Worm (Caenorhabditis elegans) whole organism, young adult: ENCODE results near the gene nyn-3.
A peak's percentile ranks its signal among the peaks of the same experiment; 100 is the strongest.

ENCODE experiments used
- B0035.1 ChIP-seq: sonication (generic microtip); optimal IDR thresholded peaks from 2 replicates; lab custom pipeline; 2016; ENCODE audit warnings: missing genetic modification characterization, mild to moderate bottlenecking, missing compliant biosample characterization, missing genotype, missing genetic modification reagents
- B0261.1 ChIP-seq: sonication (generic microtip); optimal IDR thresholded peaks from 2 replicates; lab custom pipeline; 2016; ENCODE audit warnings: mild to moderate bottlenecking, missing genetic modification characterization, moderate library complexity, missing compliant biosample characterization
- C06A6.2 ChIP-seq: fragments of 200-800 bp; sonication (Bioruptor generic); conservative IDR thresholded peaks from 2 replicates; pipeline ENCODE4 v1.3.6; 2022; ENCODE audit warnings: missing genetic modification characterization, missing compliant biosample characterization
- D2030.7 ChIP-seq: fragments of 200-800 bp; sonication (Bioruptor generic); IDR thresholded peaks from 2 replicates; pipeline ENCODE4 v1.3.6; 2022; ENCODE audit warnings: missing genetic modification reagents, missing genetic modification characterization, missing compliant biosample characterization
- F10E7.11 ChIP-seq: sonication (generic microtip); optimal IDR thresholded peaks from 2 replicates; lab custom pipeline; 2017; ENCODE audit warnings: mild to moderate bottlenecking, missing genetic modification characterization, moderate library complexity, missing compliant biosample characterization
- F22D6.2 ChIP-seq: sonication (generic microtip); optimal IDR thresholded peaks from 2 replicates; lab custom pipeline; 2016; ENCODE audit warnings: mild to moderate bottlenecking, missing genetic modification characterization, missing compliant biosample characterization
- F49E8.2 ChIP-seq: sonication (generic microtip); optimal IDR thresholded peaks from 3 replicates; lab custom pipeline; 2017; ENCODE audit warnings: missing genetic modification characterization, mild to moderate bottlenecking, missing compliant biosample characterization, antibody characterized with exemption, moderate library complexity; ENCODE audit not compliant: insufficient read depth
- F52B5.7 ChIP-seq: sonication (generic microtip); optimal IDR thresholded peaks from 2 replicates; lab custom pipeline; 2016; ENCODE audit warnings: mild to moderate bottlenecking, missing genetic modification characterization, missing compliant biosample characterization
- F55B11.4 ChIP-seq: sonication (generic microtip); optimal IDR thresholded peaks from 2 replicates; lab custom pipeline; 2016; ENCODE audit warnings: missing compliant biosample characterization, missing genetic modification characterization, borderline replicate concordance; ENCODE audit not compliant: insufficient read depth
- F57A8.1 ChIP-seq: fragments of 200-800 bp; sonication (Bioruptor generic); optimal IDR thresholded peaks from 2 replicates; lab custom pipeline; 2018; ENCODE audit warnings: mild to moderate bottlenecking, missing genetic modification characterization, moderate library complexity, missing compliant biosample characterization
- F57C9.4 ChIP-seq: sonication (generic microtip); optimal IDR thresholded peaks from 2 replicates; lab custom pipeline; 2017; ENCODE audit warnings: mild to moderate bottlenecking, missing genetic modification characterization, missing compliant biosample characterization
- T26A5.8 ChIP-seq: sonication (generic microtip); optimal IDR thresholded peaks from 2 replicates; lab custom pipeline; 2016; ENCODE audit warnings: missing genetic modification characterization, missing compliant biosample characterization
- Y67H2A.10 ChIP-seq: fragments of 200-800 bp; sonication (Bioruptor generic); conservative IDR thresholded peaks from 2 replicates; pipeline ENCODE4 v1.3.6; 2022; ENCODE audit warnings: missing genetic modification reagents, missing genetic modification characterization, missing compliant biosample characterization
- Y95B8A.8 ChIP-seq: fragments of 200-800 bp; sonication (Bioruptor generic); IDR thresholded peaks from 2 replicates; pipeline ENCODE4 v1.3.6; 2022; ENCODE audit warnings: missing genetic modification reagents, missing genetic modification characterization, missing compliant biosample characterization
- aptf-2 ChIP-seq: fragments of 200-800 bp; sonication (Bioruptor generic); conservative IDR thresholded peaks from 2 replicates; pipeline ENCODE4 v1.3.6; 2022; ENCODE audit warnings: missing genetic modification reagents, missing genetic modification characterization, missing compliant biosample characterization
- atf-7 ChIP-seq: sonication (generic microtip); optimal IDR thresholded peaks from 2 replicates; lab custom pipeline; 2017; ENCODE audit warnings: mild to moderate bottlenecking, missing genetic modification characterization, missing compliant biosample characterization
- attf-6 ChIP-seq: fragments of 200-800 bp; sonication (Bioruptor generic); IDR thresholded peaks from 2 replicates; pipeline ENCODE4 v1.3.6; 2022; ENCODE audit warnings: missing genetic modification reagents, missing genetic modification characterization, missing compliant biosample characterization
- ccch-3 ChIP-seq: fragments of 200-800 bp; sonication (Bioruptor generic); optimal IDR thresholded peaks from 2 replicates; lab custom pipeline; 2018; ENCODE audit warnings: mild to moderate bottlenecking, missing genetic modification characterization, missing compliant biosample characterization
- cebp-2 ChIP-seq: fragments of 200-800 bp; sonication (Bioruptor generic); IDR thresholded peaks from 2 replicates; pipeline ENCODE4 v1.3.6; 2022; ENCODE audit warnings: missing genetic modification characterization, missing compliant biosample characterization
- ceh-27 ChIP-seq: fragments of 200-800 bp; sonication (Bioruptor generic); optimal IDR thresholded peaks from 2 replicates; lab custom pipeline; 2018; ENCODE audit warnings: mild to moderate bottlenecking, missing genetic modification characterization, moderate library complexity, missing compliant biosample characterization
- ceh-40 ChIP-seq: fragments of 200-800 bp; sonication (Bioruptor generic); IDR thresholded peaks from 2 replicates; pipeline ENCODE4 v1.3.6; 2022; ENCODE audit warnings: missing genetic modification characterization, missing compliant biosample characterization
- ceh-58 ChIP-seq: fragments of 200-800 bp; sonication (Bioruptor generic); IDR thresholded peaks from 2 replicates; pipeline ENCODE4 v1.3.6; 2022; ENCODE audit warnings: missing genetic modification characterization, missing compliant biosample characterization
- die-1 ChIP-seq: sonication (generic microtip); optimal IDR thresholded peaks from 2 replicates; lab custom pipeline; 2016; ENCODE audit warnings: missing genotype, mild to moderate bottlenecking, missing genetic modification characterization, missing compliant biosample characterization
- dox-1 ChIP-seq: fragments of 200-800 bp; sonication (Bioruptor generic); IDR thresholded peaks from 2 replicates; pipeline ENCODE4 v1.3.6; 2022; ENCODE audit warnings: missing genetic modification reagents, missing genetic modification characterization, missing compliant biosample characterization
- hmg-20 ChIP-seq: fragments of 200-800 bp; sonication (Bioruptor generic); IDR thresholded peaks from 2 replicates; pipeline ENCODE4 v1.3.6; 2022; ENCODE audit warnings: missing genetic modification reagents, missing genetic modification characterization, missing compliant biosample characterization
- hsf-1 ChIP-seq: fragments of 200-800 bp; sonication (Bioruptor generic); IDR thresholded peaks from 2 replicates; pipeline ENCODE4 v1.3.6; 2022; ENCODE audit warnings: missing genetic modification reagents, missing genetic modification characterization, missing compliant biosample characterization
- lag-1 ChIP-seq: fragments of 200-800 bp; sonication (Bioruptor generic); IDR thresholded peaks from 2 replicates; pipeline ENCODE4 v1.3.6; 2022; ENCODE audit warnings: missing genetic modification reagents, missing genetic modification characterization, missing compliant biosample characterization
- let-607 ChIP-seq, 2 experiments: fragments of 200-800 bp in 1 of 2; sonication (Bioruptor generic) in 1 of 2; sonication (generic microtip) in 1 of 2; optimal IDR thresholded peaks; 2 replicates each; lab custom pipeline; 2016 to 2018; ENCODE audit warnings: mild to moderate bottlenecking in 2 of 2, missing compliant biosample characterization in 2 of 2, missing genetic modification characterization in 2 of 2, moderate library complexity in 2 of 2, missing genotype in 1 of 2
- lin-54 ChIP-seq: fragments of 200-800 bp; sonication (Bioruptor generic); optimal IDR thresholded peaks from 2 replicates; lab custom pipeline; 2018; ENCODE audit warnings: mild to moderate bottlenecking, missing genetic modification characterization, missing compliant biosample characterization
- lsl-1 ChIP-seq: fragments of 200-800 bp; sonication (Bioruptor generic); optimal IDR thresholded peaks from 2 replicates; lab custom pipeline; 2018; ENCODE audit warnings: mild to moderate bottlenecking, missing genetic modification characterization, moderate library complexity, missing compliant biosample characterization
- lsy-27 ChIP-seq: sonication (generic microtip); optimal IDR thresholded peaks from 2 replicates; lab custom pipeline; 2017; ENCODE audit warnings: missing genetic modification characterization, mild to moderate bottlenecking, missing compliant biosample characterization, antibody characterized with exemption, missing genotype, borderline replicate concordance; ENCODE audit not compliant: insufficient read depth
- madf-3 ChIP-seq: fragments of 200-800 bp; sonication (Bioruptor generic); IDR thresholded peaks from 2 replicates; pipeline ENCODE4 v1.3.6; 2022; ENCODE audit warnings: missing genetic modification reagents, missing genetic modification characterization, missing compliant biosample characterization
- madf-6 ChIP-seq: fragments of 200-800 bp; sonication (Bioruptor generic); IDR thresholded peaks from 2 replicates; pipeline ENCODE4 v1.3.6; 2022; ENCODE audit warnings: missing genetic modification reagents, missing genetic modification characterization, missing compliant biosample characterization
- mxl-1 ChIP-seq: sonication (generic microtip); optimal IDR thresholded peaks from 2 replicates; lab custom pipeline; 2016; ENCODE audit warnings: missing genetic modification characterization, missing compliant biosample characterization
- nfyb-1 ChIP-seq: fragments of 200-800 bp; sonication (Bioruptor generic); IDR thresholded peaks from 2 replicates; pipeline ENCODE4 v1.3.6; 2022; ENCODE audit warnings: missing genetic modification reagents, missing genetic modification characterization, missing compliant biosample characterization
- nhr-27 ChIP-seq: fragments of 200-800 bp; sonication (Bioruptor generic); optimal IDR thresholded peaks from 2 replicates; lab custom pipeline; 2018; ENCODE audit warnings: mild to moderate bottlenecking, missing genetic modification characterization, moderate library complexity, missing compliant biosample characterization
- nhr-80 ChIP-seq: sonication (generic microtip); optimal IDR thresholded peaks from 2 replicates; lab custom pipeline; 2016; ENCODE audit warnings: missing genetic modification characterization, missing compliant biosample characterization
- rpc-1 ChIP-seq, 2 experiments: fragments of 150-350 bp in 1 of 2; sonication (generic microtip) in 1 of 2; optimal IDR thresholded peaks; 2 replicates each; lab custom pipeline; 2014 to 2018; ENCODE audit warnings: missing biosample characterization in 1 of 2, missing genetic modification characterization in 1 of 2, missing genetic modification reagents in 1 of 2, missing genotype in 1 of 2
- sdz-38 ChIP-seq: sonication (generic microtip); optimal IDR thresholded peaks from 2 replicates; lab custom pipeline; 2016; ENCODE audit warnings: missing genotype, missing genetic modification characterization, missing compliant biosample characterization
- snpc-3.4 ChIP-seq: sonication (generic microtip); optimal IDR thresholded peaks from 2 replicates; lab custom pipeline; 2017; ENCODE audit warnings: missing genetic modification characterization, mild to moderate bottlenecking, missing compliant biosample characterization, antibody characterized with exemption, moderate library complexity, missing genotype, missing genetic modification reagents
- tbp1 ChIP-seq: fragments of 200-800 bp; sonication (Bioruptor generic); optimal IDR thresholded peaks from 2 replicates; lab custom pipeline; 2018; ENCODE audit warnings: mild to moderate bottlenecking, missing genetic modification characterization, missing compliant biosample characterization
- tlf-1 ChIP-seq: fragments of 200-800 bp; sonication (Bioruptor generic); optimal IDR thresholded peaks from 2 replicates; lab custom pipeline; 2018; ENCODE audit warnings: mild to moderate bottlenecking, missing genetic modification characterization, missing compliant biosample characterization
- unc-62 ChIP-seq: fragments of 150-350 bp; optimal IDR thresholded peaks from 2 replicates; lab custom pipeline; 2014; ENCODE audit warnings: missing biosample characterization, missing genetic modification reagents, missing genetic modification characterization
- xnd-1 ChIP-seq: sonication (generic microtip); optimal IDR thresholded peaks from 2 replicates; lab custom pipeline; 2016; ENCODE audit warnings: missing genotype, missing genetic modification reagents, missing genetic modification characterization, missing compliant biosample characterization
- zfh-2 ChIP-seq: fragments of 200-800 bp; sonication (Bioruptor generic); conservative IDR thresholded peaks from 2 replicates; pipeline ENCODE4 v1.3.6; 2022; ENCODE audit warnings: missing genetic modification reagents, missing genetic modification characterization, missing compliant biosample characterization
- ztf-22 ChIP-seq: fragments of 200-800 bp; sonication (Bioruptor generic); optimal IDR thresholded peaks from 2 replicates; lab custom pipeline; 2018; ENCODE audit warnings: mild to moderate bottlenecking, missing genetic modification characterization, moderate library complexity, missing compliant biosample characterization
- ztf-28 ChIP-seq: fragments of 200-800 bp; sonication (Bioruptor generic); IDR thresholded peaks from 2 replicates; pipeline ENCODE4 v1.3.6; 2022; ENCODE audit warnings: missing genetic modification reagents, missing genetic modification characterization, missing compliant biosample characterization
- ztf-6 ChIP-seq: fragments of 200-800 bp; sonication (Bioruptor generic); IDR thresholded peaks from 2 replicates; pipeline ENCODE4 v1.3.6; 2022; ENCODE audit warnings: missing genetic modification reagents, missing genetic modification characterization, missing compliant biosample characterization

nyn-3 gene

ce11 chrII:6248503-6248902, 43.9 kb downstream of the nyn-3 start (continued):
- peak; percentile 70 for TF ChIP-seq rpc-1 (optimal IDR thresholded peaks at IDR 0.05; lab: Kevin White, UChicago)
- TF ChIP-seq rpc-1 (tag; optimal IDR thresholded peaks at IDR 0.05; lab: Kevin White, UChicago): peak; percentile 77
- no peak for TF ChIP-seq Y95B8A.8 (GFP tag; lab: Robert Waterston, UW)
- TF ChIP-seq F52B5.7 (tag; lab: Kevin White, UChicago): peak; percentile 17
- TF ChIP-seq aptf-2 (GFP tag; lab: Robert Waterston, UW): no peak
- no peak for TF ChIP-seq nhr-27
- TF ChIP-seq zfh-2 (GFP tag; lab: Robert Waterston, UW): no peak
- TF ChIP-seq unc-62 (GFP tag; lab: Kevin White, UChicago): no peak
- no peak for TF ChIP-seq ztf-6
- TF ChIP-seq mxl-1 (tag; lab: Kevin White, UChicago): no peak
- no peak for TF ChIP-seq F55B11.4 (tag; lab: Kevin White, UChicago)
- TF ChIP-seq D2030.7 (GFP tag; lab: Robert Waterston, UW): peak; percentile 41; the same call in 1 of the 2 replicates
- peak; percentile 56 for TF ChIP-seq snpc-3.4
- TF ChIP-seq F10E7.11 (tag; lab: Kevin White, UChicago): no peak
- no peak for TF ChIP-seq F57A8.1 (GFP tag; lab: Kevin White, UChicago)
- TF ChIP-seq dox-1 (GFP tag; lab: Robert Waterston, UW): peak; percentile 73
- TF ChIP-seq C06A6.2: 0 out of 2 replicates have a peak, but pooled peaks have one; percentile 20
- no peak for TF ChIP-seq attf-6
- TF ChIP-seq tlf-1 (GFP tag; lab: Kevin White, UChicago): peak; percentile 1
- TF ChIP-seq cebp-2 (GFP tag; lab: Robert Waterston, UW): 0 out of 2 replicates have a peak, but pooled peaks have one; percentile 41
- peak; percentile 55 for TF ChIP-seq madf-6 (GFP tag; lab: Robert Waterston, UW)
- peak; percentile 70 for TF ChIP-seq die-1 (tag; lab: Kevin White, UChicago)
- TF ChIP-seq lag-1 (GFP tag; lab: Robert Waterston, UW): no peak
- TF ChIP-seq xnd-1: no peak
- TF ChIP-seq ztf-22 (GFP tag; lab: Kevin White, UChicago): no peak
- TF ChIP-seq F49E8.2: peak; percentile 82
- no peak for TF ChIP-seq F57C9.4 (tag; lab: Kevin White, UChicago)
- TF ChIP-seq B0035.1 (tag; lab: Kevin White, UChicago): no peak
- no peak for TF ChIP-seq ceh-40 (GFP tag; lab: Robert Waterston, UW)
- TF ChIP-seq lin-54 (GFP tag; lab: Kevin White, UChicago): peak; percentile 62
- no peak for TF ChIP-seq T26A5.8 (tag; lab: Kevin White, UChicago)
- TF ChIP-seq nhr-80 (tag; lab: Kevin White, UChicago): peak; percentile 35
- TF ChIP-seq ztf-28 (GFP tag; lab: Robert Waterston, UW): no peak
- peak; percentile 43 for TF ChIP-seq lsl-1 (GFP tag; lab: Kevin White, UChicago)
- peak; percentile 40 for TF ChIP-seq atf-7 (tag; lab: Kevin White, UChicago)
- no peak for TF ChIP-seq F22D6.2 (tag; lab: Kevin White, UChicago)
- TF ChIP-seq ceh-58: no peak
- TF ChIP-seq B0261.1 (tag; lab: Kevin White, UChicago): peak; percentile 80
- TF ChIP-seq sdz-38 (tag; lab: Kevin White, UChicago): no peak
- TF ChIP-seq Y67H2A.10 (GFP tag; lab: Robert Waterston, UW): no peak
- TF ChIP-seq let-607 (tag; optimal IDR thresholded peaks at IDR 0.05; lab: Kevin White, UChicago): peak in 1 of 2 experiments; percentile 14
- no peak for TF ChIP-seq hmg-20
- no peak for TF ChIP-seq lsy-27 (tag; lab: Kevin White, UChicago)
- peak; percentile 35 for TF ChIP-seq ceh-27 (GFP tag; lab: Kevin White, UChicago)
- peak; percentile 92 for TF ChIP-seq tbp1 (GFP tag; lab: Kevin White, UChicago)
- no peak for TF ChIP-seq madf-3 (GFP tag; lab: Robert Waterston, UW)
- TF ChIP-seq ccch-3 (GFP tag; lab: Kevin White, UChicago): no peak
- TF ChIP-seq nfyb-1 (GFP tag; lab: Robert Waterston, UW): peak; percentile 63
- no peak for TF ChIP-seq hsf-1 (GFP tag; lab: Robert Waterston, UW)
